Worm (Caenorhabditis elegans): ENCODE measurements around the gene skr-7.

skr-7 gene

ce11 chrV:4387916-4388315, 34.3 kb upstream of the skr-7 start:
- TF ChIP-seq ztf-29 (GFP tag; IDR thresholded peaks at IDR 0.05) (no peak), T22C8.4 (GFP tag; IDR thresholded peaks at IDR 0.05) (no peak), ztf-23 (GFP tag; IDR thresholded peaks at IDR 0.05) (no peak), klf-2 (GFP tag; conservative IDR thresholded peaks at IDR 0.05) (no peak), cog-1 (tag; optimal IDR thresholded peaks at IDR 0.05) (no peak), med-1 (GFP tag; optimal IDR thresholded peaks at IDR 0.05; ENCODE audit: insufficient read depth) (no peak), ref-1 (GFP tag; conservative IDR thresholded peaks at IDR 0.05) (no peak)

- no peak for TF ChIP-seq ztf-23 (GFP tag; IDR thresholded peaks at IDR 0.05)
- no peak for TF ChIP-seq klf-2 (GFP tag; conservative IDR thresholded peaks at IDR 0.05)
- no peak for TF ChIP-seq ztf-29 (GFP tag; IDR thresholded peaks at IDR 0.05)
- TF ChIP-seq cog-1 (tag; optimal IDR thresholded peaks at IDR 0.05), result no peak
Measured at ce11 chrV:4396257-4396656, 26.0 kb upstream of the skr-7 start, which contains the start of gene F13A2.3. Gene F13A2.3, minus strand, starts transcription at chrV:4396357.

- TF ChIP-seq ztf-29 (GFP tag; IDR thresholded peaks at IDR 0.05) (no peak), ref-1 (GFP tag; conservative IDR thresholded peaks at IDR 0.05) (no peak), ztf-23 (GFP tag; IDR thresholded peaks at IDR 0.05) (no peak), tab-1 (GFP tag; IDR thresholded peaks at IDR 0.05) (no peak), T22C8.4 (GFP tag; IDR thresholded peaks at IDR 0.05) (no peak), med-1 (GFP tag; optimal IDR thresholded peaks at IDR 0.05; ENCODE audit: insufficient read depth) (no peak), klf-2 (GFP tag; conservative IDR thresholded peaks at IDR 0.05) (no peak), flt-1 (GFP tag; IDR thresholded peaks at IDR 0.05) (no peak), cog-1 (tag; optimal IDR thresholded peaks at IDR 0.05) (no peak)
Measured at ce11 chrV:4398127-4398526, 24.1 kb upstream of the skr-7 start.

ce11 chrV:4398884-4399283, 23.3 kb upstream of the skr-7 start:
- TF ChIP-seq ztf-23 (GFP tag; IDR thresholded peaks at IDR 0.05) (no peak), tab-1 (GFP tag; IDR thresholded peaks at IDR 0.05) (no peak), cog-1 (tag; optimal IDR thresholded peaks at IDR 0.05) (no peak)

- TF ChIP-seq flt-1 (GFP tag; IDR thresholded peaks at IDR 0.05) (no peak), ztf-23 (GFP tag; IDR thresholded peaks at IDR 0.05) (no peak), ref-1 (GFP tag; conservative IDR thresholded peaks at IDR 0.05) (no peak), tab-1 (GFP tag; IDR thresholded peaks at IDR 0.05) (no peak)
Measured at ce11 chrV:4400118-4400517, 22.1 kb upstream of the skr-7 start, which contains the start of gene F13A2.4. Gene F13A2.4, minus strand, starts transcription at chrV:4400218.

- no peak for TF ChIP-seq med-1 (GFP tag; optimal IDR thresholded peaks at IDR 0.05; ENCODE audit: insufficient read depth)
- no peak for TF ChIP-seq ztf-23 (GFP tag; IDR thresholded peaks at IDR 0.05)
- TF ChIP-seq flt-1 (GFP tag; IDR thresholded peaks at IDR 0.05), result no peak
- TF ChIP-seq klf-2 (GFP tag; conservative IDR thresholded peaks at IDR 0.05), result no peak
- no peak for TF ChIP-seq ref-1 (GFP tag; conservative IDR thresholded peaks at IDR 0.05)
- no peak for TF ChIP-seq cog-1 (tag; optimal IDR thresholded peaks at IDR 0.05)
- no peak for TF ChIP-seq T22C8.4 (GFP tag; IDR thresholded peaks at IDR 0.05)
- no peak for TF ChIP-seq ztf-29 (GFP tag; IDR thresholded peaks at IDR 0.05)
- TF ChIP-seq tab-1 (GFP tag; IDR thresholded peaks at IDR 0.05), result no peak
Measured at ce11 chrV:4401865-4402264, 20.4 kb upstream of the skr-7 start, which contains the start of gene F13A2.5. Gene F13A2.5, minus strand, starts transcription at chrV:4401965.

- TF ChIP-seq ztf-29 (GFP tag; IDR thresholded peaks at IDR 0.05) (no peak), med-1 (GFP tag; optimal IDR thresholded peaks at IDR 0.05; ENCODE audit: insufficient read depth) (no peak), klf-2 (GFP tag; conservative IDR thresholded peaks at IDR 0.05) (no peak), flt-1 (GFP tag; IDR thresholded peaks at IDR 0.05) (no peak), ref-1 (GFP tag; conservative IDR thresholded peaks at IDR 0.05) (no peak), ztf-23 (GFP tag; IDR thresholded peaks at IDR 0.05) (no peak), tab-1 (GFP tag; IDR thresholded peaks at IDR 0.05) (no peak), cog-1 (tag; optimal IDR thresholded peaks at IDR 0.05) (no peak), T22C8.4 (GFP tag; IDR thresholded peaks at IDR 0.05) (no peak)
Measured at ce11 chrV:4407519-4407918, 14.7 kb upstream of the skr-7 start, which contains the start of gene nhr-118. Gene nhr-118, plus strand, starts transcription at chrV:4407819.

- TF ChIP-seq ref-1 (GFP tag; conservative IDR thresholded peaks at IDR 0.05), result no peak
- no peak for TF ChIP-seq flt-1 (GFP tag; IDR thresholded peaks at IDR 0.05)
- no peak for TF ChIP-seq ztf-23 (GFP tag; IDR thresholded peaks at IDR 0.05)
- no peak for TF ChIP-seq tab-1 (GFP tag; IDR thresholded peaks at IDR 0.05)
- no peak for TF ChIP-seq med-1 (GFP tag; optimal IDR thresholded peaks at IDR 0.05; ENCODE audit: insufficient read depth)
- no peak for TF ChIP-seq cog-1 (tag; optimal IDR thresholded peaks at IDR 0.05)
- TF ChIP-seq klf-2 (GFP tag; conservative IDR thresholded peaks at IDR 0.05), result no peak
- TF ChIP-seq ztf-29 (GFP tag; IDR thresholded peaks at IDR 0.05), result no peak
- TF ChIP-seq T22C8.4 (GFP tag; IDR thresholded peaks at IDR 0.05), result no peak
Measured at ce11 chrV:4410643-4411042, 11.6 kb upstream of the skr-7 start, which contains the start of gene Y47D7A.3. Gene Y47D7A.3, plus strand, starts transcription at chrV:4410943.

ce11 chrV:4411714-4412113, 10.5 kb upstream of the skr-7 start, which contains the start of gene Y47D7A.17:
Gene Y47D7A.17, minus strand, starts transcription at chrV:4411814.
- TF ChIP-seq ref-1 (GFP tag; conservative IDR thresholded peaks at IDR 0.05), result no peak
- no peak for TF ChIP-seq T22C8.4 (GFP tag; IDR thresholded peaks at IDR 0.05)
- TF ChIP-seq tab-1 (GFP tag; IDR thresholded peaks at IDR 0.05), result no peak
- TF ChIP-seq ztf-29 (GFP tag; IDR thresholded peaks at IDR 0.05), result no peak
- TF ChIP-seq med-1 (GFP tag; optimal IDR thresholded peaks at IDR 0.05; ENCODE audit: insufficient read depth), result no peak
- TF ChIP-seq flt-1 (GFP tag; IDR thresholded peaks at IDR 0.05), result no peak
- no peak for TF ChIP-seq ztf-23 (GFP tag; IDR thresholded peaks at IDR 0.05)
- TF ChIP-seq cog-1 (tag; optimal IDR thresholded peaks at IDR 0.05), result no peak
- TF ChIP-seq klf-2 (GFP tag; conservative IDR thresholded peaks at IDR 0.05), result no peak

ce11 chrV:4414613-4415071, 7.6 kb upstream of the skr-7 start, which contains the start of gene grl-5:
Gene grl-5, minus strand, starts transcription at chrV:4414663.
- TF ChIP-seq T22C8.4 (GFP tag; IDR thresholded peaks at IDR 0.05), result no peak
- TF ChIP-seq ztf-29 (GFP tag; IDR thresholded peaks at IDR 0.05), result no peak
- TF ChIP-seq ref-1 (GFP tag; conservative IDR thresholded peaks at IDR 0.05), result no peak
- TF ChIP-seq cog-1 (tag; optimal IDR thresholded peaks at IDR 0.05), result no peak

Measured in whole organism, midembryonic.